Fruit fly (Drosophila melanogaster): ENCODE measurements around the gene TwdlT.

Gene TwdlT

DNA sequence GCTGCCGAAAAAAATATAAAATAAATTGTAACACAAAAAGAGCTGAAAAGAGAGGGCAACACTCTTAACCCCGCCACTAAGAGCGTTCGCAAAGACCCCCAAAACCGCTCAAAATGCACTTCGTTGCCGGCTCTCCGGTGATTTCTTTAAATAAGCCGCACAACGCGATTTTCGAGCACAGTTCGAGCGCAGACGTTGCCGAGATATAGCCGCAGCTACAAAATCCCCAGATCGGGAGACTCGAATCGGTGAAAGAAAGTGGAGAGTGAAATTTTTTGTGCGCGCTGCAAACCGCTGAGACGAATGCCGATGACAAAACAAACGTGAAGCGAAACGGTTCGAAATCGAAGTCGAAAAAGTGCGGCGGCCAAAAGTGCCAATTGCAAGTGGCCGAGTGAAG is 26.7 kb downstream of the TwdlT start, which contains the start of gene CG14257:
Gene CG14257, plus strand, starts transcription at position 177 of the 400 bp plus-strand sequence.
- TF ChIP-seq CG14711 (tag; optimal IDR thresholded peaks at IDR 0.05), result no peak
- no peak for TF ChIP-seq cic (GFP tag; optimal IDR thresholded peaks at IDR 0.05)
- no peak for TF ChIP-seq CG7045 (GFP tag; optimal IDR thresholded peaks at IDR 0.05)
- no peak for TF ChIP-seq CG11617 (GFP tag; optimal IDR thresholded peaks at IDR 0.05)
- TF ChIP-seq toe (GFP tag; optimal IDR thresholded peaks at IDR 0.05), result no peak
- TF ChIP-seq ovo (GFP tag; optimal IDR thresholded peaks at IDR 0.05), result no peak
- TF ChIP-seq tj (GFP tag; optimal IDR thresholded peaks at IDR 0.05), result no peak
- no peak for TF ChIP-seq Crg-1 (GFP tag; optimal IDR thresholded peaks at IDR 0.05)
- TF ChIP-seq CG7101 (tag; optimal IDR thresholded peaks at IDR 0.05), result no peak
- no peak for TF ChIP-seq CG12768 (GFP tag; optimal IDR thresholded peaks at IDR 0.05)
- TF ChIP-seq CG1620 (GFP tag; optimal IDR thresholded peaks at IDR 0.05), result no peak
- no peak for TF ChIP-seq CG33017 (tag; optimal IDR thresholded peaks at IDR 0.05)
- no peak for TF ChIP-seq Clk (GFP tag; optimal IDR thresholded peaks at IDR 0.05)
- TF ChIP-seq cnc (optimal IDR thresholded peaks at IDR 0.05), result no peak
- no peak for TF ChIP-seq bab1 (GFP tag; optimal IDR thresholded peaks at IDR 0.05)
- no peak for TF ChIP-seq Hr96 (GFP tag; optimal IDR thresholded peaks at IDR 0.05)
- TF ChIP-seq pad (GFP tag; optimal IDR thresholded peaks at IDR 0.05), result no peak
- no peak for TF ChIP-seq Mnt (GFP tag; optimal IDR thresholded peaks at IDR 0.05)
- TF ChIP-seq kay (GFP tag; ENCODE audit: borderline replicate concordance), result no peak

DNA sequence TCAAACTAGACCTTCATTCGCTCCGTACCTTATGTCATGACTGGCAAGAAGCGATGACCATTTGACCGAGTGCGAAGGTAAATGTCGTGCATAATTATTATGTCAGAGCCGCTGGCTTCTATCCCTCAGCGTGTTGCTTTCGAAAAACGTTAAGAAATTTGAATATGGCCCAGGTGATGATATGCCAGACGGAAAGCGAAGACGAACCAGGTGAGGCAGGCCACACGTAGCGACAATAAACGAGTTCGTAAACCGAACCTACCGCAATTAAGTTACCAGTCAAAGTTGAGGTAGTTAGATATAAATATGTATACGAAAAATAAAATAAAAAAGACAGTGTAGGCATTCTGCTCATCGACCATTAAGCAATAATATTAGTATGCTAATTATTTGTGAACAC is 27.6 kb downstream of the TwdlT start:
- TF ChIP-seq pad (GFP tag; optimal IDR thresholded peaks at IDR 0.05) (no peak), tj (GFP tag; optimal IDR thresholded peaks at IDR 0.05) (no peak), cic (GFP tag; optimal IDR thresholded peaks at IDR 0.05) (no peak), Crg-1 (GFP tag; optimal IDR thresholded peaks at IDR 0.05) (no peak), Clk (GFP tag; optimal IDR thresholded peaks at IDR 0.05) (no peak), CG33017 (tag; optimal IDR thresholded peaks at IDR 0.05) (no peak), CG5204 (GFP tag; optimal IDR thresholded peaks at IDR 0.05) (no peak), kay (GFP tag; ENCODE audit: borderline replicate concordance) (no peak), bab1 (GFP tag; optimal IDR thresholded peaks at IDR 0.05) (no peak), CG14711 (tag; optimal IDR thresholded peaks at IDR 0.05) (no peak), toe (GFP tag; optimal IDR thresholded peaks at IDR 0.05) (no peak), CG11617 (GFP tag; optimal IDR thresholded peaks at IDR 0.05) (no peak), CG7045 (GFP tag; optimal IDR thresholded peaks at IDR 0.05) (no peak), Hr96 (GFP tag; optimal IDR thresholded peaks at IDR 0.05) (no peak), cnc (optimal IDR thresholded peaks at IDR 0.05) (no peak), ovo (GFP tag; optimal IDR thresholded peaks at IDR 0.05) (no peak)

DNA sequence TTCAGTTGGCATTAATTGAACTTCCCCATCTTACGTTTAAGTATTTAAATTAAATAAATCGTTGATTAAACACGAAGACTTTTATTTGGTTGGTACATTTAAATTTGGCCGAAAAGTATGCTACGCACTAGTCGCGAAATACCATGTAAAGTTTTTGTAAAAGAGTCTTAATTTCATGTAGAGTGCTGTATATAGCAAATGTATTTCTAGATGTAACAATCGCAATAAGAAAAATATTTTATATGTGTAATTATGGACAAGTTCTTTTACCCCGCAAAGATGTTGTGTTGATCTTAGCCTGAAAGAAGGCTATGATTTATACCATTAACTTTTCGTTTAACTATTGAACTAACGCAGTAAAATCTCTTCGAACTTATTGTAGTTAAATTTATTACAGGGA is 33.7 kb downstream of the TwdlT start:
- TF ChIP-seq pad (GFP tag; optimal IDR thresholded peaks at IDR 0.05) (no peak), CG7101 (tag; optimal IDR thresholded peaks at IDR 0.05) (no peak), ovo (GFP tag; optimal IDR thresholded peaks at IDR 0.05) (no peak), CG14711 (tag; optimal IDR thresholded peaks at IDR 0.05) (no peak), Hr96 (GFP tag; optimal IDR thresholded peaks at IDR 0.05) (no peak), cic (GFP tag; optimal IDR thresholded peaks at IDR 0.05) (no peak), Crg-1 (GFP tag; optimal IDR thresholded peaks at IDR 0.05) (no peak), bab1 (GFP tag; optimal IDR thresholded peaks at IDR 0.05) (no peak), CG7045 (GFP tag; optimal IDR thresholded peaks at IDR 0.05) (no peak), cnc (optimal IDR thresholded peaks at IDR 0.05) (no peak), kay (GFP tag; ENCODE audit: borderline replicate concordance) (no peak), Mnt (GFP tag; optimal IDR thresholded peaks at IDR 0.05) (no peak), CG11617 (GFP tag; optimal IDR thresholded peaks at IDR 0.05) (no peak), Clk (GFP tag; optimal IDR thresholded peaks at IDR 0.05) (no peak), toe (GFP tag; optimal IDR thresholded peaks at IDR 0.05) (no peak), CG5204 (GFP tag; optimal IDR thresholded peaks at IDR 0.05) (no peak), tj (GFP tag; optimal IDR thresholded peaks at IDR 0.05) (no peak), CG1620 (GFP tag; optimal IDR thresholded peaks at IDR 0.05) (no peak), CG33017 (tag; optimal IDR thresholded peaks at IDR 0.05) (no peak)

DNA sequence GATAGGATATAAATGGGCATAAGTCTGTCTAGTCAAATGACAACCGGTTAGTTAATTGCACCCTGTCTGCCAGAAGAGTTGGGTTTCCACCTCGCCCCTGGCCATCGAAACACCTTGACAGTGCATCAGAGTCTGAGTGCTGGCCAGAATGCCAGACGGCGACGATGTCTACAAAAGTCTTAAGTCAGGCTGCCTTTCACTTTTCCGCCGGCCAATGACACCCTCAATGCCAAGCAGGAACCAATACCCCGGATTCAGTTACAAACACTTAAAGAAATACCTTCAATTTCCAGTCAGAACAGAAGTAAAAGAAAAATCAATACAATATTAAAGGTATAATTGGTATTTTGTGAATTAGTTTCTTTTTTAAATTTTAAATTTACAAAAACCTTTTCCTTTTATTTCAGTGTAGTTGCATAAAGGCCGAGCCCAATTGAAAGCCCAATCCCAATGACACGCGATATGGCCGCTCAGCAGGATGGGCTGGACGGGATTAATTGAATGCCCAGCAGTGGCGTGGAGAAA is 35.6 kb downstream of the TwdlT start:
- TF ChIP-seq pad (GFP tag; optimal IDR thresholded peaks at IDR 0.05), result no peak
- TF ChIP-seq bab1 (GFP tag; optimal IDR thresholded peaks at IDR 0.05), result no peak
- TF ChIP-seq CG12768 (GFP tag; optimal IDR thresholded peaks at IDR 0.05), result no peak
- no peak for TF ChIP-seq Clk (GFP tag; optimal IDR thresholded peaks at IDR 0.05)
- TF ChIP-seq CG14711 (tag; optimal IDR thresholded peaks at IDR 0.05), result no peak
- no peak for TF ChIP-seq kay (GFP tag; ENCODE audit: borderline replicate concordance)
- no peak for TF ChIP-seq CG11617 (GFP tag; optimal IDR thresholded peaks at IDR 0.05)
- no peak for TF ChIP-seq CG5204 (GFP tag; optimal IDR thresholded peaks at IDR 0.05)
- TF ChIP-seq CG7045 (GFP tag; optimal IDR thresholded peaks at IDR 0.05), result no peak
- no peak for TF ChIP-seq tj (GFP tag; optimal IDR thresholded peaks at IDR 0.05)

DNA sequence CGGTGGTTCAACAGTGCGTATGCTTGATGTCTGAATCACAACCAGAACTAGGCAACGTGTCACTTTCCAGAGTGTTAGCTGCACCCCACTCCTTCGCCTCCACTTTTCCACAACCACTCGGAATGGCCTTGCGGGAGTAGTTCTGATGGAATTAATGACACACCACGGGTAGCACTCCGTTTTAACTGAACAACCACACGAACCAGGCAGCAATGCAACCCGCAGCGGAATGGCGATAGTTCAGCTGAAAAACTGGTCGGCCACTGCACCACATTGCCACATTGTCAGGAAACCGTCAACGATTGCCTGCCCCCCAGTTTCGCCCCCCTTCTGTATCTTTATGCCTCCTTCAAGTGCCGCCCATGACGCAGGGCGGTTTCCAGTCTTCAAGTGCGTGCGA is 38.5 kb downstream of the TwdlT start, which contains the start of gene Cpr97Ea:
Gene Cpr97Ea, minus strand, starts transcription at position 230 of the 400 bp plus-strand sequence.
- TF ChIP-seq CG7045 (GFP tag; optimal IDR thresholded peaks at IDR 0.05) (no peak), bab1 (GFP tag; optimal IDR thresholded peaks at IDR 0.05) (no peak), cic (GFP tag; optimal IDR thresholded peaks at IDR 0.05) (no peak), CG12768 (GFP tag; optimal IDR thresholded peaks at IDR 0.05) (no peak), CG14711 (tag; optimal IDR thresholded peaks at IDR 0.05) (no peak), Hr96 (GFP tag; optimal IDR thresholded peaks at IDR 0.05) (no peak), Crg-1 (GFP tag; optimal IDR thresholded peaks at IDR 0.05) (no peak), tj (GFP tag; optimal IDR thresholded peaks at IDR 0.05) (no peak), CG7101 (tag; optimal IDR thresholded peaks at IDR 0.05) (no peak), Mnt (GFP tag; optimal IDR thresholded peaks at IDR 0.05) (no peak), CG1620 (GFP tag; optimal IDR thresholded peaks at IDR 0.05) (no peak), Clk (GFP tag; optimal IDR thresholded peaks at IDR 0.05) (no peak), pad (GFP tag; optimal IDR thresholded peaks at IDR 0.05) (no peak), CG33017 (tag; optimal IDR thresholded peaks at IDR 0.05) (no peak), CG11617 (GFP tag; optimal IDR thresholded peaks at IDR 0.05) (no peak), ovo (GFP tag; optimal IDR thresholded peaks at IDR 0.05) (no peak)

DNA sequence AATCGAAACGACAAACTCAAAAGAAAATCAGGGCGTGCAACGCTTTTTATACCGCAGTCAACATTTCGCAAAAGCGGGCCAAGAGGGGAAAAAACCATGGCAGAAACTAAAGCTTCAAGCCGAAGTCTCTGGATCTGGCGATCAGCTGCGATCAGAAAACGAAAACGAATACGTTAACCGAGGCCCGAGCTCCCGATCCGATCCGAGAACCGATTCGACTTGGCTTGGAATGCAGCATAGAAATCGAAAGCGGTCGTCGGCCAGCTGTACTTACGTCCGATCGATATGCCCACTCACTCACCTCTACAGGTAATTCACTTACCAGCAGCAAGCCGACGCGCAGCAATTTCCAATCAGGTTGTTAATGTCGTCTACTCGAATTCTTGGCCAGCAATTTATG is 42.1 kb downstream of the TwdlT start, which contains the start of gene Cpr97Eb:
Gene Cpr97Eb, minus strand, starts transcription at position 25 of the 400 bp plus-strand sequence.
- no peak for TF ChIP-seq CG7045 (GFP tag; optimal IDR thresholded peaks at IDR 0.05)
- TF ChIP-seq Crg-1 (GFP tag; optimal IDR thresholded peaks at IDR 0.05), result no peak
- no peak for TF ChIP-seq Hr96 (GFP tag; optimal IDR thresholded peaks at IDR 0.05)
- no peak for TF ChIP-seq CG7101 (tag; optimal IDR thresholded peaks at IDR 0.05)
- TF ChIP-seq Mnt (GFP tag; optimal IDR thresholded peaks at IDR 0.05), result no peak
- TF ChIP-seq cnc (optimal IDR thresholded peaks at IDR 0.05), result no peak
- TF ChIP-seq pad (GFP tag; optimal IDR thresholded peaks at IDR 0.05), result no peak
- TF ChIP-seq CG14711 (tag; optimal IDR thresholded peaks at IDR 0.05), result no peak

All from whole organism, adult.